Worm (Caenorhabditis elegans) whole organism, mixed stage, embryonic: ENCODE data around the gene glc-4.

Experiments used
- M03D4.4 ChIP-seq: sonication (generic microtip); optimal IDR thresholded peaks from 2 replicates; lab custom pipeline; 2017; ENCODE audit warnings: mild to moderate bottlenecking, missing genetic modification characterization, missing compliant biosample characterization
- bed-3 ChIP-seq: fragments of 200-800 bp; sonication (Bioruptor generic); optimal IDR thresholded peaks from 3 replicates; lab custom pipeline; 2018; ENCODE audit warnings: mild to moderate bottlenecking, missing genetic modification characterization, moderate library complexity, missing compliant biosample characterization
- blmp-1 ChIP-seq: fragments of 150-350 bp; optimal IDR thresholded peaks from 2 replicates; lab custom pipeline; 2014; ENCODE audit warnings: missing biosample characterization, missing genetic modification characterization
- ceh-39 ChIP-seq: fragments of 150-350 bp; optimal IDR thresholded peaks from 2 replicates; lab custom pipeline; 2014; ENCODE audit warnings: missing biosample characterization, missing genetic modification characterization
- ceh-43 ChIP-seq: fragments of 200-800 bp; sonication (Bioruptor generic); optimal IDR thresholded peaks from 2 replicates; lab custom pipeline; 2018; ENCODE audit warnings: mild to moderate bottlenecking, missing genetic modification characterization, moderate library complexity, missing compliant biosample characterization
- ceh-83 ChIP-seq: fragments of 200-800 bp; sonication (Bioruptor generic); optimal IDR thresholded peaks from 2 replicates; lab custom pipeline; 2018; ENCODE audit warnings: mild to moderate bottlenecking, missing genetic modification characterization, missing compliant biosample characterization
- ces-1 ChIP-seq: fragments of 150-350 bp; optimal IDR thresholded peaks from 2 replicates; lab custom pipeline; 2014; ENCODE audit warnings: missing biosample characterization, missing genetic modification reagents, missing genetic modification characterization
- cnd-1 ChIP-seq: fragments of 200-800 bp; sonication (Bioruptor generic); optimal IDR thresholded peaks from 2 replicates; lab custom pipeline; 2018; ENCODE audit warnings: mild to moderate bottlenecking, missing genetic modification characterization, missing compliant biosample characterization
- drap-1 ChIP-seq: fragments of 200-800 bp; sonication (Bioruptor generic); optimal IDR thresholded peaks from 3 replicates; lab custom pipeline; 2018; ENCODE audit warnings: mild to moderate bottlenecking, missing genetic modification characterization, missing compliant biosample characterization
- elt-1 ChIP-seq: sonication (generic microtip); optimal IDR thresholded peaks from 2 replicates; lab custom pipeline; 2017; ENCODE audit warnings: missing genetic modification characterization, mild to moderate bottlenecking, missing compliant biosample characterization, antibody characterized with exemption, moderate library complexity, borderline replicate concordance; ENCODE audit not compliant: insufficient read depth
- elt-3 ChIP-seq: fragments of 150-350 bp; optimal IDR thresholded peaks from 2 replicates; lab custom pipeline; 2014; ENCODE audit warnings: missing biosample characterization, missing genetic modification characterization
- flh-1 ChIP-seq: fragments of 200-800 bp; sonication (Bioruptor generic); optimal IDR thresholded peaks from 2 replicates; lab custom pipeline; 2018; ENCODE audit warnings: mild to moderate bottlenecking, missing genetic modification characterization, moderate library complexity, missing compliant biosample characterization
- ham-2 ChIP-seq: fragments of 200-800 bp; sonication (Bioruptor generic); optimal IDR thresholded peaks from 2 replicates; lab custom pipeline; 2018; ENCODE audit warnings: mild to moderate bottlenecking, missing genetic modification characterization, missing compliant biosample characterization
- hlh-1 ChIP-seq: fragments of 150-350 bp; optimal IDR thresholded peaks from 2 replicates; lab custom pipeline; 2014; ENCODE audit warnings: missing biosample characterization, missing genetic modification reagents, missing genetic modification characterization
- lin-13 ChIP-seq: fragments of 150-350 bp; optimal IDR thresholded peaks from 2 replicates; lab custom pipeline; 2014; ENCODE audit warnings: missing biosample characterization, missing genetic modification characterization
- lin-32 ChIP-seq: fragments of 200-800 bp; sonication (Bioruptor generic); optimal IDR thresholded peaks from 2 replicates; lab custom pipeline; 2018; ENCODE audit warnings: mild to moderate bottlenecking, missing genetic modification characterization, missing compliant biosample characterization
- lsy-2 ChIP-seq: fragments of 150-350 bp; optimal IDR thresholded peaks from 2 replicates; lab custom pipeline; 2014; ENCODE audit warnings: missing biosample characterization, missing genetic modification characterization
- mab-5 ChIP-seq: fragments of 150-350 bp; optimal IDR thresholded peaks from 2 replicates; lab custom pipeline; 2014; ENCODE audit warnings: missing biosample characterization, missing genetic modification characterization
- mep-1 ChIP-seq: fragments of 150-350 bp; optimal IDR thresholded peaks from 2 replicates; lab custom pipeline; 2017; ENCODE audit warnings: missing biosample characterization, missing genetic modification reagents, missing genetic modification characterization, inconsistent platforms
- mls-2 ChIP-seq: sonication (generic microtip); optimal IDR thresholded peaks from 2 replicates; lab custom pipeline; 2016; ENCODE audit warnings: mild to moderate bottlenecking, missing genetic modification characterization, moderate library complexity, missing compliant biosample characterization
- nhr-12 ChIP-seq: fragments of 150-350 bp; optimal IDR thresholded peaks from 2 replicates; lab custom pipeline; 2014; ENCODE audit warnings: missing biosample characterization, missing genetic modification characterization
- nhr-2 ChIP-seq: fragments of 150-350 bp; optimal IDR thresholded peaks from 2 replicates; lab custom pipeline; 2014; ENCODE audit warnings: missing biosample characterization, missing genetic modification characterization
- nhr-237 ChIP-seq: fragments of 150-350 bp; optimal IDR thresholded peaks from 2 replicates; lab custom pipeline; 2014; ENCODE audit warnings: missing biosample characterization, missing genetic modification characterization
- nhr-28 ChIP-seq: fragments of 150-350 bp; optimal IDR thresholded peaks from 2 replicates; lab custom pipeline; 2014; ENCODE audit warnings: missing biosample characterization, missing genetic modification characterization
- nhr-76 ChIP-seq: sonication (generic microtip); optimal IDR thresholded peaks from 2 replicates; lab custom pipeline; 2017; ENCODE audit warnings: missing biosample characterization, missing genetic modification characterization
- pha-4 ChIP-seq: fragments of 150-350 bp; optimal IDR thresholded peaks from 2 replicates; lab custom pipeline; 2018; ENCODE audit warnings: missing biosample characterization, missing genetic modification reagents, missing genetic modification characterization
- sem-2 ChIP-seq: fragments of 200-800 bp; sonication (Bioruptor generic); optimal IDR thresholded peaks from 2 replicates; lab custom pipeline; 2018; ENCODE audit warnings: mild to moderate bottlenecking, missing genetic modification characterization, missing compliant biosample characterization
- snpc-4 ChIP-seq: fragments of 150-350 bp; optimal IDR thresholded peaks from 2 replicates; lab custom pipeline; 2014; ENCODE audit warnings: missing biosample characterization, missing genetic modification characterization
- sptf-1 ChIP-seq: sonication (generic microtip); optimal IDR thresholded peaks from 2 replicates; lab custom pipeline; 2017; ENCODE audit warnings: mild to moderate bottlenecking, missing genetic modification characterization, moderate library complexity, missing compliant biosample characterization
- tbx-8 ChIP-seq: fragments of 200-800 bp; sonication (Bioruptor generic); optimal IDR thresholded peaks from 2 replicates; lab custom pipeline; 2018; ENCODE audit warnings: mild to moderate bottlenecking, missing genetic modification characterization, moderate library complexity, missing compliant biosample characterization
- unc-120 ChIP-seq: sonication (generic microtip); optimal IDR thresholded peaks from 2 replicates; lab custom pipeline; 2017; ENCODE audit warnings: missing genetic modification characterization, missing compliant biosample characterization; ENCODE audit not compliant: poor library complexity, severe bottlenecking
- unc-39 ChIP-seq: fragments of 150-350 bp; optimal IDR thresholded peaks from 2 replicates; lab custom pipeline; 2014; ENCODE audit warnings: missing biosample characterization, missing genetic modification characterization
- unc-62 ChIP-seq: fragments of 150-350 bp; optimal IDR thresholded peaks from 2 replicates; lab custom pipeline; 2014; ENCODE audit warnings: missing biosample characterization, missing genetic modification reagents, missing genetic modification characterization
- zip-8 ChIP-seq: fragments of 150-350 bp; optimal IDR thresholded peaks from 2 replicates; lab custom pipeline; 2014; ENCODE audit warnings: missing biosample characterization, missing genetic modification characterization
- ztf-11 ChIP-seq: fragments of 150-350 bp; optimal IDR thresholded peaks from 2 replicates; lab custom pipeline; 2014; ENCODE audit warnings: missing biosample characterization, missing genetic modification characterization

Gene glc-4

DNA sequence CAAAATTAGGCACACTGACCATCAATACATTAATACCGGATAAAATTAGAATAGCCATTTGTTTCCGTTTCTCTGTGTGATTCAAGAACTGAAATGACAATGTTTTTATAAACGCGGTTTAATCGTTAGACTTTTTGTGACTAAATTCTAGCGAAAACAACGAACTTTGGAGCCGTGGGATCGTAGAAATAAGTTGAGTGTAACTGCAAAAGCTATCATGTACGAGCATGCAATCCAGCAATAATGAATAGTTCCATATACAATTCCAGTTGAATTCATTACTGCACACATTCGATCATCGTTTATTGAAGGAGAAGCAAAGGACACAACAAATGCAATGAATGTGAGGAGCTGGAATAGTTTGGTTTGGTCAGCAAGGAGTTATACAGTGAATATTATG lies 11.4 kb upstream of the glc-4 start:
- TF ChIP-seq lin-13 (tag; lab: Kevin White, UChicago) (no peak), sem-2 (GFP tag; lab: Kevin White, UChicago) (no peak), nhr-28 (tag; lab: Kevin White, UChicago) (no peak), bed-3 (GFP tag; lab: Kevin White, UChicago) (no peak), drap-1 (GFP tag; lab: Kevin White, UChicago) (no peak), ceh-39 (tag; lab: Kevin White, UChicago) (no peak), lin-32 (no peak), elt-1 (tag; lab: Kevin White, UChicago) (no peak), blmp-1 (no peak), nhr-76 (tag; lab: Kevin White, UChicago) (no peak), mls-2 (no peak), nhr-12 (tag; lab: Kevin White, UChicago) (no peak), ceh-43 (GFP tag; lab: Kevin White, UChicago) (no peak), ham-2 (GFP tag; lab: Kevin White, UChicago) (no peak), nhr-2 (tag; lab: Kevin White, UChicago) (no peak), ceh-83 (GFP tag; lab: Kevin White, UChicago) (no peak), unc-62 (GFP tag; lab: Kevin White, UChicago) (no peak)

- peak; percentile 67 for TF ChIP-seq nhr-76 (tag; lab: Kevin White, UChicago)
- TF ChIP-seq hlh-1 (tag; lab: Kevin White, UChicago), result peak; percentile 74
- no peak for TF ChIP-seq ceh-39 (tag; lab: Kevin White, UChicago)
- TF ChIP-seq cnd-1 (tag; lab: Kevin White, UChicago), result peak; percentile 97
- TF ChIP-seq ham-2 (GFP tag; lab: Kevin White, UChicago), result peak; percentile 94
- TF ChIP-seq tbx-8 (GFP tag; lab: Kevin White, UChicago), result peak; percentile 78
- peak; percentile 92 for TF ChIP-seq bed-3 (GFP tag; lab: Kevin White, UChicago)
- no peak for TF ChIP-seq ces-1 (GFP tag; lab: Kevin White, UChicago)
- TF ChIP-seq sem-2 (GFP tag; lab: Kevin White, UChicago), result peak; percentile 93
- peak; percentile 45 for TF ChIP-seq unc-62 (GFP tag; lab: Kevin White, UChicago)
- TF ChIP-seq lin-13 (tag; lab: Kevin White, UChicago), result peak; percentile 55
- TF ChIP-seq elt-3, result no peak
- TF ChIP-seq drap-1 (GFP tag; lab: Kevin White, UChicago), result peak; percentile 98
- peak; percentile 5 for TF ChIP-seq blmp-1
- no peak for TF ChIP-seq mep-1
- peak; percentile 91 for TF ChIP-seq ceh-43 (GFP tag; lab: Kevin White, UChicago)
- TF ChIP-seq unc-120 (tag; lab: Kevin White, UChicago), result peak; percentile 91
- peak; percentile 12 for TF ChIP-seq lsy-2 (tag; lab: Kevin White, UChicago)
- peak; percentile 2 for TF ChIP-seq mab-5
- peak; percentile 60 for TF ChIP-seq ztf-11
- TF ChIP-seq ceh-83 (GFP tag; lab: Kevin White, UChicago), result peak; percentile 98
- peak; percentile 90 for TF ChIP-seq flh-1 (GFP tag; lab: Kevin White, UChicago)
- no peak for TF ChIP-seq nhr-12 (tag; lab: Kevin White, UChicago)
- no peak for TF ChIP-seq snpc-4 (tag; lab: Kevin White, UChicago)
- no peak for TF ChIP-seq nhr-2 (tag; lab: Kevin White, UChicago)
- peak; percentile 21 for TF ChIP-seq elt-1 (tag; lab: Kevin White, UChicago)
- peak; percentile 93 for TF ChIP-seq lin-32
- TF ChIP-seq sptf-1 (tag; lab: Kevin White, UChicago), result peak; percentile 97
- TF ChIP-seq pha-4 (tag; lab: Kevin White, UChicago), result peak; percentile 84
- peak; percentile 98 for TF ChIP-seq mls-2
- peak; percentile 43 for TF ChIP-seq nhr-28 (tag; lab: Kevin White, UChicago)
- TF ChIP-seq nhr-237 (tag; lab: Kevin White, UChicago), result peak; percentile 21
- peak; percentile 59 for TF ChIP-seq unc-39 (tag; lab: Kevin White, UChicago)
- TF ChIP-seq M03D4.4 (tag; lab: Kevin White, UChicago), result peak; percentile 96
- TF ChIP-seq zip-8 (tag; lab: Kevin White, UChicago), result no peak
Measured at ce11 chrII:7183493-7184272, 8.9 kb upstream of the glc-4 start, which contains the start of gene pdl-1. Gene pdl-1 (plus strand): TSS chrII:7183801.
